Worm (Caenorhabditis elegans) whole organism, young adult: Measurements from ENCODE around the gene Y39B6A.13.

ENCODE experiments used
- B0261.1 ChIP-seq: sonication (generic microtip); optimal IDR thresholded peaks from 2 replicates; lab custom pipeline; 2016; ENCODE audit warnings: mild to moderate bottlenecking, missing genetic modification characterization, moderate library complexity, missing compliant biosample characterization
- D2030.7 ChIP-seq: fragments of 200-800 bp; sonication (Bioruptor generic); IDR thresholded peaks from 2 replicates; pipeline ENCODE4 v1.3.6; 2022; ENCODE audit warnings: missing genetic modification reagents, missing genetic modification characterization, missing compliant biosample characterization
- F33H1.4 ChIP-seq: fragments of 200-800 bp; sonication (Bioruptor generic); IDR thresholded peaks from 2 replicates; pipeline ENCODE4 v1.3.6; 2022; ENCODE audit warnings: missing genetic modification reagents, missing genetic modification characterization, missing compliant biosample characterization
- F57A8.1 ChIP-seq: fragments of 200-800 bp; sonication (Bioruptor generic); optimal IDR thresholded peaks from 2 replicates; lab custom pipeline; 2018; ENCODE audit warnings: mild to moderate bottlenecking, missing genetic modification characterization, moderate library complexity, missing compliant biosample characterization
- ama-1 ChIP-seq, 3 experiments: fragments of 150-350 bp in 1 of 3; sonication (generic microtip) in 2 of 3; optimal IDR thresholded peaks; 2 replicates each; lab custom pipeline; 2014 to 2018; ENCODE audit warnings: missing biosample characterization in 2 of 3, missing genetic modification characterization in 2 of 3, missing genetic modification reagents in 2 of 3
- aptf-2 ChIP-seq: fragments of 200-800 bp; sonication (Bioruptor generic); conservative IDR thresholded peaks from 2 replicates; pipeline ENCODE4 v1.3.6; 2022; ENCODE audit warnings: missing genetic modification reagents, missing genetic modification characterization, missing compliant biosample characterization
- atf-7 ChIP-seq: sonication (generic microtip); optimal IDR thresholded peaks from 2 replicates; lab custom pipeline; 2017; ENCODE audit warnings: mild to moderate bottlenecking, missing genetic modification characterization, missing compliant biosample characterization
- attf-3 ChIP-seq: fragments of 200-800 bp; sonication (Bioruptor generic); conservative IDR thresholded peaks from 2 replicates; pipeline ENCODE4 v1.3.6; 2022; ENCODE audit warnings: missing genetic modification reagents, missing genetic modification characterization, missing compliant biosample characterization
- bed-2 ChIP-seq: fragments of 200-800 bp; sonication (Bioruptor generic); IDR thresholded peaks from 2 replicates; pipeline ENCODE4 v1.3.6; 2022; ENCODE audit warnings: missing genetic modification reagents, missing genetic modification characterization, missing compliant biosample characterization
- ceh-100 ChIP-seq: fragments of 200-800 bp; sonication (Bioruptor generic); IDR thresholded peaks from 2 replicates; pipeline ENCODE4 v1.3.6; 2022; ENCODE audit warnings: missing genetic modification reagents, missing genetic modification characterization, missing compliant biosample characterization
- die-1 ChIP-seq: sonication (generic microtip); optimal IDR thresholded peaks from 2 replicates; lab custom pipeline; 2016; ENCODE audit warnings: missing genotype, mild to moderate bottlenecking, missing genetic modification characterization, missing compliant biosample characterization
- egl-18 ChIP-seq: fragments of 200-800 bp; sonication (Bioruptor generic); IDR thresholded peaks from 2 replicates; pipeline ENCODE4 v1.3.6; 2022; ENCODE audit warnings: missing genetic modification reagents, missing genetic modification characterization, missing compliant biosample characterization
- egrh-3 ChIP-seq: fragments of 200-800 bp; sonication (Bioruptor generic); IDR thresholded peaks from 2 replicates; pipeline ENCODE4 v1.3.6; 2022; ENCODE audit warnings: missing genetic modification reagents, missing genetic modification characterization, missing compliant biosample characterization
- him-1 ChIP-seq: sonication (generic microtip); optimal IDR thresholded peaks from 2 replicates; lab custom pipeline; 2016; ENCODE audit warnings: missing genotype, missing genetic modification reagents, missing genetic modification characterization, missing compliant biosample characterization
- hlh-26 ChIP-seq: fragments of 200-800 bp; sonication (Bioruptor generic); conservative IDR thresholded peaks from 2 replicates; pipeline ENCODE4 v1.3.6; 2022; ENCODE audit warnings: missing genetic modification reagents, missing genetic modification characterization, missing compliant biosample characterization
- hmg-1.2 ChIP-seq: fragments of 200-800 bp; sonication (Bioruptor generic); IDR thresholded peaks from 2 replicates; pipeline ENCODE4 v1.3.6; 2022; ENCODE audit warnings: missing genetic modification reagents, missing genetic modification characterization, missing compliant biosample characterization
- lag-1 ChIP-seq: fragments of 200-800 bp; sonication (Bioruptor generic); IDR thresholded peaks from 2 replicates; pipeline ENCODE4 v1.3.6; 2022; ENCODE audit warnings: missing genetic modification reagents, missing genetic modification characterization, missing compliant biosample characterization
- lir-1 ChIP-seq: fragments of 200-800 bp; sonication (Bioruptor generic); conservative IDR thresholded peaks from 2 replicates; pipeline ENCODE4 v1.3.6; 2022; ENCODE audit warnings: missing genetic modification reagents, missing genetic modification characterization, missing compliant biosample characterization
- lsl-1 ChIP-seq: fragments of 200-800 bp; sonication (Bioruptor generic); optimal IDR thresholded peaks from 2 replicates; lab custom pipeline; 2018; ENCODE audit warnings: mild to moderate bottlenecking, missing genetic modification characterization, moderate library complexity, missing compliant biosample characterization
- lsy-27 ChIP-seq: sonication (generic microtip); optimal IDR thresholded peaks from 2 replicates; lab custom pipeline; 2017; ENCODE audit warnings: missing genetic modification characterization, mild to moderate bottlenecking, missing compliant biosample characterization, antibody characterized with exemption, missing genotype, borderline replicate concordance; ENCODE audit not compliant: insufficient read depth
- mcd-1 ChIP-seq: fragments of 200-800 bp; sonication (Bioruptor generic); IDR thresholded peaks from 2 replicates; pipeline ENCODE4 v1.3.6; 2022; ENCODE audit warnings: missing genetic modification reagents, missing genetic modification characterization, missing compliant biosample characterization
- nhr-120 ChIP-seq: fragments of 200-800 bp; sonication (Bioruptor generic); IDR thresholded peaks from 2 replicates; pipeline ENCODE4 v1.3.6; 2022; ENCODE audit warnings: missing genetic modification characterization, missing compliant biosample characterization
- nhr-179 ChIP-seq: sonication (generic microtip); optimal IDR thresholded peaks from 2 replicates; lab custom pipeline; 2016; ENCODE audit warnings: mild to moderate bottlenecking, missing genetic modification characterization, missing compliant biosample characterization
- nhr-27 ChIP-seq: fragments of 200-800 bp; sonication (Bioruptor generic); optimal IDR thresholded peaks from 2 replicates; lab custom pipeline; 2018; ENCODE audit warnings: mild to moderate bottlenecking, missing genetic modification characterization, moderate library complexity, missing compliant biosample characterization
- nhr-90 ChIP-seq: sonication (generic microtip); optimal IDR thresholded peaks from 2 replicates; lab custom pipeline; 2016; ENCODE audit warnings: missing genotype, mild to moderate bottlenecking, missing genetic modification characterization, missing compliant biosample characterization
- rcor-1 ChIP-seq: fragments of 200-800 bp; sonication (Bioruptor generic); IDR thresholded peaks from 2 replicates; pipeline ENCODE4 v1.3.6; 2022; ENCODE audit warnings: missing genetic modification reagents, missing genetic modification characterization, missing compliant biosample characterization
- rec-8 ChIP-seq, 2 experiments: sonication (generic microtip); optimal IDR thresholded peaks; 2 replicates each; lab custom pipeline; 2016; ENCODE audit warnings: mild to moderate bottlenecking in 2 of 2, missing genetic modification characterization in 2 of 2, missing genetic modification reagents in 2 of 2, missing genotype in 2 of 2, missing biosample characterization in 1 of 2, missing compliant biosample characterization in 1 of 2, moderate library complexity in 1 of 2
- rpc-1 ChIP-seq, 2 experiments: fragments of 150-350 bp in 1 of 2; sonication (generic microtip) in 1 of 2; optimal IDR thresholded peaks; 2 replicates each; lab custom pipeline; 2014 to 2018; ENCODE audit warnings: missing biosample characterization in 1 of 2, missing genetic modification characterization in 1 of 2, missing genetic modification reagents in 1 of 2, missing genotype in 1 of 2
- sea-2 ChIP-seq: fragments of 200-800 bp; sonication (Bioruptor generic); IDR thresholded peaks from 2 replicates; pipeline ENCODE4 v1.3.6; 2022; ENCODE audit warnings: missing genetic modification characterization, missing compliant biosample characterization
- tbp1 ChIP-seq: fragments of 200-800 bp; sonication (Bioruptor generic); optimal IDR thresholded peaks from 2 replicates; lab custom pipeline; 2018; ENCODE audit warnings: mild to moderate bottlenecking, missing genetic modification characterization, missing compliant biosample characterization
- tbx-9 ChIP-seq: sonication (generic microtip); optimal IDR thresholded peaks from 2 replicates; lab custom pipeline; 2016; ENCODE audit warnings: borderline replicate concordance, missing genetic modification characterization, inconsistent platforms, missing compliant biosample characterization
- unc-130 ChIP-seq: sonication (generic microtip); optimal IDR thresholded peaks from 2 replicates; lab custom pipeline; 2016; ENCODE audit warnings: missing genetic modification reagents, missing genetic modification characterization, missing compliant biosample characterization
- zfh-2 ChIP-seq: fragments of 200-800 bp; sonication (Bioruptor generic); conservative IDR thresholded peaks from 2 replicates; pipeline ENCODE4 v1.3.6; 2022; ENCODE audit warnings: missing genetic modification reagents, missing genetic modification characterization, missing compliant biosample characterization
- ztf-18 ChIP-seq: sonication (generic microtip); optimal IDR thresholded peaks from 2 replicates; lab custom pipeline; 2016; ENCODE audit warnings: missing genotype, mild to moderate bottlenecking, missing genetic modification characterization, missing compliant biosample characterization
- ztf-25 ChIP-seq: fragments of 200-800 bp; sonication (Bioruptor generic); IDR thresholded peaks from 2 replicates; pipeline ENCODE4 v1.3.6; 2022; ENCODE audit warnings: missing genetic modification reagents, missing genetic modification characterization, missing compliant biosample characterization
- ztf-6 ChIP-seq: fragments of 200-800 bp; sonication (Bioruptor generic); IDR thresholded peaks from 2 replicates; pipeline ENCODE4 v1.3.6; 2022; ENCODE audit warnings: missing genetic modification reagents, missing genetic modification characterization, missing compliant biosample characterization

Gene Y39B6A.13

ce11 chrV:19148350-19148749 lies 29.1 kb upstream of the Y39B6A.13 start:
- TF ChIP-seq sea-2 (GFP tag; lab: Robert Waterston, UW) (no peak), lsy-27 (no peak), hlh-26 (GFP tag; lab: Robert Waterston, UW) (no peak), F33H1.4 (GFP tag; lab: Robert Waterston, UW) (no peak), ztf-18 (peak; percentile 71), rcor-1 (GFP tag; lab: Robert Waterston, UW) (no peak), tbx-9 (tag; lab: Kevin White, UChicago) (no peak), egl-18 (GFP tag; lab: Robert Waterston, UW) (no peak), ztf-6 (no peak), zfh-2 (GFP tag; lab: Robert Waterston, UW) (peak; percentile 46), nhr-120 (GFP tag; lab: Robert Waterston, UW) (no peak), lsl-1 (GFP tag; lab: Kevin White, UChicago) (no peak)

ce11 chrV:19142595-19142994 lies 23.4 kb upstream of the Y39B6A.13 start:
- no peak for TF ChIP-seq ama-1 (optimal IDR thresholded peaks at IDR 0.05; lab: Kevin White, UChicago)
- peak in 1 of 2 experiments; percentile 2 for TF ChIP-seq ama-1 (GFP tag; optimal IDR thresholded peaks at IDR 0.05; lab: Kevin White, UChicago)
- TF ChIP-seq nhr-120 (GFP tag; lab: Robert Waterston, UW) = no peak
- no peak for TF ChIP-seq lsy-27
- TF ChIP-seq B0261.1 (tag; lab: Kevin White, UChicago) = peak; percentile 71
- no peak for TF ChIP-seq F57A8.1 (GFP tag; lab: Kevin White, UChicago)
- TF ChIP-seq die-1 (tag; lab: Kevin White, UChicago) = peak; percentile 18
- 0 out of 2 replicates have a peak, but pooled peaks have one; percentile 28 for TF ChIP-seq attf-3 (GFP tag; lab: Robert Waterston, UW)
- peak; percentile 58 for TF ChIP-seq ztf-18
- TF ChIP-seq bed-2 (GFP tag; lab: Robert Waterston, UW) = 0 out of 2 replicates have a peak, but pooled peaks have one; percentile 35
- peak; percentile 2 for TF ChIP-seq him-1 (tag; lab: Kevin White, UChicago)
- TF ChIP-seq egrh-3 (GFP tag; lab: Robert Waterston, UW) = peak; percentile 65
- peak; percentile 65 for TF ChIP-seq hmg-1.2 (GFP tag; lab: Robert Waterston, UW)
- TF ChIP-seq rec-8 (tag; optimal IDR thresholded peaks at IDR 0.05; lab: Kevin White, UChicago) = peak in 1 of 2 experiments; percentile 33
- peak; percentile 87 for TF ChIP-seq tbp1
- no peak for TF ChIP-seq unc-130
- peak; percentile 21 for TF ChIP-seq nhr-90
- TF ChIP-seq ztf-25 (GFP tag; lab: Robert Waterston, UW) = 0 out of 2 replicates have a peak, but pooled peaks have one; percentile 65
- 0 out of 2 replicates have a peak, but pooled peaks have one; percentile 28 for TF ChIP-seq D2030.7 (GFP tag; lab: Robert Waterston, UW)
- TF ChIP-seq atf-7 (tag; lab: Kevin White, UChicago) = no peak
- TF ChIP-seq ceh-100 (GFP tag; lab: Robert Waterston, UW) = peak; percentile 48
- peak; percentile 54 for TF ChIP-seq mcd-1
- TF ChIP-seq aptf-2 (GFP tag; lab: Robert Waterston, UW) = no peak
- peak; percentile 5 for TF ChIP-seq nhr-179 (tag; lab: Kevin White, UChicago)
- TF ChIP-seq rpc-1 (optimal IDR thresholded peaks at IDR 0.05; lab: Kevin White, UChicago) = peak; percentile 58
- peak; percentile 72 for TF ChIP-seq rpc-1 (tag; optimal IDR thresholded peaks at IDR 0.05; lab: Kevin White, UChicago)

ce11 chrV:19140495-19140894 lies 21.3 kb upstream of the Y39B6A.13 start, which contains the start of gene cpg-23:
Gene cpg-23, plus strand, starts transcription at chrV:19140795.
- TF ChIP-seq lir-1 (GFP tag; lab: Robert Waterston, UW) (no peak), nhr-27 (tag; lab: Kevin White, UChicago) (no peak), aptf-2 (GFP tag; lab: Robert Waterston, UW) (no peak), lag-1 (GFP tag; lab: Robert Waterston, UW) (no peak), egrh-3 (GFP tag; lab: Robert Waterston, UW) (no peak), lsy-27 (no peak)
